Worm (Caenorhabditis elegans): ENCODE measurements around the gene C07B5.6.

Gene C07B5.6

DNA sequence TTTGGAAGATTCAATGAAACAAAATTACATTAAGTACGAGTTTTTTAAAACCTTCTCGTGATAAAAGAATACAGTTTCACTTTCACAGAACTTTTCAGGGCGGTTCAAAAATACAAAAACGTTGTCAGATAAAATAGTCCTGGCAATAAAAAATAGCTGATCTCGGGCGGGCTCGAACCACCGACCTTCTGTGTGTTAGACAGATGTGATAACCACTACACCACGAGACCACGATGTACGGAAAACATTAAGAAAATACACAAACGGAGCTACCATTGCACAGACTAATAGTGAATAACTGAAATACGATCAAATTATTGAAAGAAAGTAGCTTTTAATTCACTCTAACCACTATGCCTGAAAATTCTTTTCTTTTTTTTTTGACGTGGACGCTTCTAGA lies 42.1 kb downstream of the C07B5.6 start:
- TF ChIP-seq snpc-4 (tag; optimal IDR thresholded peaks at IDR 0.05) (no peak), lsy-2 (tag; optimal IDR thresholded peaks at IDR 0.05) (peak in 1 of 2 experiments; percentile 16), nhr-6 (tag; optimal IDR thresholded peaks at IDR 0.05) (peak; percentile 2), nhr-12 (tag; optimal IDR thresholded peaks at IDR 0.05) (no peak), crh-2 (tag; optimal IDR thresholded peaks at IDR 0.05) (peak; percentile 46), zag-1 (tag; optimal IDR thresholded peaks at IDR 0.05) (no peak), ama-1 (optimal IDR thresholded peaks at IDR 0.05) (peak; percentile 49), ztf-11 (tag; optimal IDR thresholded peaks at IDR 0.05) (no peak), sma-9 (GFP tag; optimal IDR thresholded peaks at IDR 0.05) (peak; percentile 23), sma-9 (tag; optimal IDR thresholded peaks at IDR 0.05) (no peak), fos-1 (tag; optimal IDR thresholded peaks at IDR 0.05) (peak; percentile 10), lin-11 (tag; optimal IDR thresholded peaks at IDR 0.05) (no peak), nhr-77 (tag; optimal IDR thresholded peaks at IDR 0.05) (no peak), nhr-129 (tag; optimal IDR thresholded peaks at IDR 0.05) (peak; percentile 34), unc-39 (tag; optimal IDR thresholded peaks at IDR 0.05) (no peak), dmd-4 (tag; optimal IDR thresholded peaks at IDR 0.05) (no peak), alr-1 (tag; optimal IDR thresholded peaks at IDR 0.05) (no peak), lin-13 (GFP tag; optimal IDR thresholded peaks at IDR 0.05) (no peak), F13H6.1 (tag; optimal IDR thresholded peaks at IDR 0.05) (peak; percentile 22), sma-3 (GFP tag; optimal IDR thresholded peaks at IDR 0.05) (peak; percentile 19), unc-55 (GFP tag; optimal IDR thresholded peaks at IDR 0.05) (no peak), nhr-21 (tag; optimal IDR thresholded peaks at IDR 0.05) (peak; percentile 10), ztf-4 (tag; optimal IDR thresholded peaks at IDR 0.05) (peak; percentile 8), elt-3 (tag; optimal IDR thresholded peaks at IDR 0.05) (no peak), sem-4 (tag; optimal IDR thresholded peaks at IDR 0.05) (no peak), gmeb-1 (tag; optimal IDR thresholded peaks at IDR 0.05) (peak; percentile 3)

DNA sequence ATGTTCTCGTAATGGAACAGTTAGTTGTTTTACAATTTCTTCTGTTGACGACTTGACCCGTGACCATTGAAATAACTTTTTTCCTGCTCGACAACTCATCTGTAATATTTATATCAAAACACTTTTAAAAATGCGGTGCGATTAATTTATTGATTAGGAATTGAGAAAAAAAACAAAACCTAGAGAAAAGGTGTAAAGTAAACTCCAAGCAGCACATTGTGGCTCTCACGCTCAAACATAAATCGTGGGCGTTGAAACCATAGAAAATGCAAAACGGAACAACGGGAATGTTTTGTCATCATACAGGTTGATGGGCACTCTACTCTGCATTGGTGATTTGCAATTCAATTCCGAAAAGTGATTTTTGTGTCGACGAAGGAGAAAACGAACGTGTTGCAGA lies 47.1 kb downstream of the C07B5.6 start, which contains the start of gene moc-5:
TSS of gene moc-5 (minus strand) at position 101 of the 400 bp plus-strand sequence.
- TF ChIP-seq sma-3 (GFP tag; optimal IDR thresholded peaks at IDR 0.05): no peak
- no peak for TF ChIP-seq ztf-4 (tag; optimal IDR thresholded peaks at IDR 0.05)
- no peak for TF ChIP-seq ceh-82 (tag; optimal IDR thresholded peaks at IDR 0.05)
- no peak for TF ChIP-seq zag-1 (tag; optimal IDR thresholded peaks at IDR 0.05)
- no peak for TF ChIP-seq peb-1 (tag; optimal IDR thresholded peaks at IDR 0.05)
- TF ChIP-seq unc-62 (GFP tag; optimal IDR thresholded peaks at IDR 0.05): no peak
- no peak for TF ChIP-seq gmeb-1 (tag; optimal IDR thresholded peaks at IDR 0.05)
- TF ChIP-seq nhr-129 (tag; optimal IDR thresholded peaks at IDR 0.05): no peak
- no peak for TF ChIP-seq nhr-11 (tag; optimal IDR thresholded peaks at IDR 0.05)

DNA sequence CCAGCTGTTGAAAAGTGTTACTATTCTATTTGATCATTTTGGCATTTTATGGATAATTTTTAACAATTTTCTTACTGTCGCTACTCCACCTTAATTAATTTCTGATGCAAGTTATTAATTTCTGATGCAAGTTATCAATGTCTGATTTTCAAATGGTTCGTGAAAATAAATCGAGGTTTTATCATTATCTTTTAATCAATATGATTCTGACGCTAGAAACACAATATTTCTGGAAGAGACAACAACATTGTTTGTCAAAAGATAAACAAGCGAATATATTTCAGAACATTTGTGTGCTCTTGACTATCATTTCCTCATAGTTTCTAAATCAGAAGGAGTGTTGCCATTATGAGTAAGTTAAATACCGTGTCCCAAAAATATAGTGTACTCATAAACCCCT lies 47.6 kb downstream of the C07B5.6 start, which contains the start of gene F49E2.2:
TSS of gene F49E2.2 (plus strand) at position 301 of the 400 bp plus-strand sequence.
- no peak for TF ChIP-seq nhr-23 (tag; optimal IDR thresholded peaks at IDR 0.05)
- no peak for TF ChIP-seq alr-1 (tag; optimal IDR thresholded peaks at IDR 0.05)
- no peak for TF ChIP-seq mab-5 (tag; optimal IDR thresholded peaks at IDR 0.05)
- TF ChIP-seq ceh-16 (tag; optimal IDR thresholded peaks at IDR 0.05): no peak
- TF ChIP-seq nhr-129 (tag; optimal IDR thresholded peaks at IDR 0.05): no peak
- TF ChIP-seq nhr-237 (tag; optimal IDR thresholded peaks at IDR 0.05): no peak
- no peak for TF ChIP-seq unc-62 (GFP tag; optimal IDR thresholded peaks at IDR 0.05)
- no peak for TF ChIP-seq nhr-10 (tag; optimal IDR thresholded peaks at IDR 0.05)
- TF ChIP-seq lin-39 (tag; optimal IDR thresholded peaks at IDR 0.05): no peak
- TF ChIP-seq F13H6.1 (tag; optimal IDR thresholded peaks at IDR 0.05): no peak
- TF ChIP-seq nhr-21 (tag; optimal IDR thresholded peaks at IDR 0.05): no peak
- no peak for TF ChIP-seq fos-1 (tag; optimal IDR thresholded peaks at IDR 0.05)
- no peak for TF ChIP-seq sma-9 (GFP tag; optimal IDR thresholded peaks at IDR 0.05)
- TF ChIP-seq sma-9 (tag; optimal IDR thresholded peaks at IDR 0.05): no peak
- TF ChIP-seq ceh-82 (tag; optimal IDR thresholded peaks at IDR 0.05): no peak
- no peak for TF ChIP-seq gmeb-1 (tag; optimal IDR thresholded peaks at IDR 0.05)

DNA sequence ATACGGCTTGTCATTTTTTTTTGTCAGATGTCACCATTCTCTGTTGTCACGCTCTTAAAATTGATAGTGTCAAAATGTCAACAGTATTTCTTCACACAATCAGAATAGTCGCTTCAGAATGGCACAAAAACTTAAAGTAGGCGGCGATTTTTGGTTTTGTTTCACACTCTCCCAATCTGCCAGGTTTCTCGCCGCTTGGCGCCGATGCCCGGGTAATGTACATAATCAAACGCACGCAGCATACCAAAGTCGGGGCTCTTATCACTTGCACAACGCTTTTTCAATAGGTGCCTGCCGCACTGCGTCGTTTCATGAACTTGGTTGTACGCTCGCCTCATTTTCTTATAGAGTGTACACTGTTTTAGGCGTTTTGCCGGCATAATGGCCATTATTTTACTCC lies 49.8 kb downstream of the C07B5.6 start:
- peak; percentile 36 for TF ChIP-seq fos-1 (tag; optimal IDR thresholded peaks at IDR 0.05)
- peak; percentile 22 for TF ChIP-seq gmeb-1 (tag; optimal IDR thresholded peaks at IDR 0.05)
- no peak for TF ChIP-seq unc-55 (GFP tag; optimal IDR thresholded peaks at IDR 0.05)
